In the genomic region with DNA sequence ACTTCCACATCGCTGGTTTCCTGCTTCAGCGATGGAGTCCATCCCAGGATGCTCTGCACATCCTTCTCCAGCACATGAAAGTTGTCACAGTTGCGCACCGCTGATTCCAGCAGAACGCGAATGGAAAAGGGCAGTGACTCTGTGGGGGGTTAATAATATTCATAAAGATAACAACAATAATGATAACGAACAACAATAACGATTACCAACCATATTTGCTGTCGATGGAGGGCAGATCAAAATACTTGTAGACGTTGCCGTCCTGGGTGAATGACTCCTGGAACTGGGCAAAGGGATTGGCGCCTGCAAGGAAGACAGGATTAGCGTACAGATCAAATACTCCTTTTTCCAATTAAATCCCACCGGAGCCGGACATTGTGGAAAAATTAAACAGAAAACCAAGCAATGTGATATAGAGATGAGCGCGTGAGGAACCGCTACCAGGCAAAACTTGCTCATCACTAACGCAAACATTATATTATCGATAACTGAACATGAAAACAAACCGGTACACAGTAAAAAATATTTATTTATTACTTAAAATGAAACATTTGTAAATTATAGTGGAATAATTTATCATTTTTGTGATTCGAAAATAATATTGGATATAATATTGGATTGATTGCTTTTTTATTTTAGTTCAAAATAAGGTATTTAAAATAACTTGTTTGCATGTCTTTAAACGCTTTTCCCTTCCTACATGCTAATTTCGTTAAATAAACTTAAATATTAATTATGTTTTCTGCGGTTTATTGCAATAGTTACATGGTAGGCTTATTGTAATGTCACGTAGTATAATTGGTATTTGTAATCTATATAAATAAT, we compare ENCODE assay signal across 5 fruit fly cellular contexts.
TF ChIP-seq lines count a peak whose summit lies in the region.

A gene (minus strand): TSS at position 439 of the 825 bp plus-strand sequence.

TF ChIP-seq in whole organism, adult, 20 proteins besides CTCF, POLR2A, EP300 and RAD21 (continued from another document):
- TF ChIP-seq bab1 (GFP tag; optimal IDR thresholded peaks at IDR 0.05; lab: Kevin White, UChicago) (peak; percentile 73), Hr96 (GFP tag; optimal IDR thresholded peaks at IDR 0.05; lab: Kevin White, UChicago) (no peak), Clk (GFP tag; optimal IDR thresholded peaks at IDR 0.05; lab: Kevin White, UChicago) (no peak), CG1620 (GFP tag; optimal IDR thresholded peaks at IDR 0.05; lab: Kevin White, UChicago) (peak; percentile 17)
TF ChIP-seq in whole organism, adult: peak in this region for 13.

TF ChIP-seq in whole organism, embryonic, 481 proteins besides CTCF, POLR2A, EP300 and RAD21 (continued from another document and continues in another):
- TF ChIP-seq CG13287 (GFP tag; IDR thresholded peaks at IDR 0.05; lab: Robert Waterston, UW; ENCODE audit: partially characterized antibody) (peak; percentile 89), CG9609 (GFP tag; optimal IDR thresholded peaks at IDR 0.05; lab: Kevin White, UChicago) (peak; percentile 23), Oli (tag; optimal IDR thresholded peaks at IDR 0.05; lab: Kevin White, UChicago) (peak; percentile 58), nerfin-1 (tag; optimal IDR thresholded peaks at IDR 0.05; lab: Kevin White, UChicago) (peak; percentile 66), CG12104 (GFP tag; optimal IDR thresholded peaks at IDR 0.05; lab: Kevin White, UChicago) (peak; percentile 40), CG17359 (tag; optimal IDR thresholded peaks at IDR 0.05; lab: Kevin White, UChicago) (peak; percentile 83), CG42726 (GFP tag; IDR thresholded peaks at IDR 0.05; lab: Robert Waterston, UW; ENCODE audit: partially characterized antibody) (peak; percentile 22; the same call in 1 of the 2 replicates), bigmax (GFP tag; optimal IDR thresholded peaks at IDR 0.05; lab: Kevin White, UChicago) (no peak), zf30C (GFP tag; optimal IDR thresholded peaks at IDR 0.05; lab: Kevin White, UChicago) (peak; percentile 96), schlank (tag; optimal IDR thresholded peaks at IDR 0.05; lab: Kevin White, UChicago) (peak; percentile 21), Sin3A (optimal IDR thresholded peaks at IDR 0.05; lab: Kevin White, UChicago) (peak; percentile 2), gt (GFP tag; IDR thresholded peaks at IDR 0.05; lab: Robert Waterston, UW) (no peak), CG1792 (GFP tag; optimal IDR thresholded peaks at IDR 0.05; lab: Kevin White, UChicago) (peak; percentile 18), CG17568 (GFP tag; optimal IDR thresholded peaks at IDR 0.05; lab: Kevin White, UChicago) (no peak), Hey (tag; optimal IDR thresholded peaks at IDR 0.05; lab: Kevin White, UChicago) (no peak), CG15601 (tag; optimal IDR thresholded peaks at IDR 0.05; lab: Kevin White, UChicago) (peak; percentile 70), dysf (GFP tag; IDR thresholded peaks at IDR 0.05; lab: Robert Waterston, UW) (peak; percentile 72; the same call in 2 of the 3 replicates), TFAM (GFP tag; optimal IDR thresholded peaks at IDR 0.05; lab: Kevin White, UChicago) (no peak), CG33557 (GFP tag; optimal IDR thresholded peaks at IDR 0.05; lab: Kevin White, UChicago) (peak; percentile 66), cg (GFP tag; optimal IDR thresholded peaks at IDR 0.05; lab: Kevin White, UChicago) (no peak), repo (GFP tag; optimal IDR thresholded peaks at IDR 0.05; lab: Kevin White, UChicago) (no peak), CG18764 (GFP tag; optimal IDR thresholded peaks at IDR 0.05; lab: Kevin White, UChicago) (peak; percentile 64), ttk (GFP tag; IDR thresholded peaks at IDR 0.05; lab: Robert Waterston, UW) (peak; percentile 74), ci (GFP tag; IDR thresholded peaks at IDR 0.05; lab: Robert Waterston, UW) (peak; percentile 82), usp (GFP tag; optimal IDR thresholded peaks at IDR 0.05; lab: Kevin White, UChicago) (no peak), Mad (GFP tag; optimal IDR thresholded peaks at IDR 0.05; lab: Kevin White, UChicago) (no peak), Nf-YA (GFP tag; IDR thresholded peaks at IDR 0.05; lab: Robert Waterston, UW) (peak; percentile 15; the same call in 1 of the 2 replicates), CG15514 (GFP tag; optimal IDR thresholded peaks at IDR 0.05; lab: Kevin White, UChicago) (peak; percentile 78)

TF ChIP-seq in whole organism, prepupa, 60 proteins besides CTCF, POLR2A, EP300 and RAD21 (continued from another document and continues in another):
- TF ChIP-seq CG34406 (GFP tag; optimal IDR thresholded peaks at IDR 0.05; lab: Kevin White, UChicago) (peak; percentile 71), Eip78C (GFP tag; lab: Kevin White, UChicago) (peak; percentile 89), CG10631 (GFP tag; optimal IDR thresholded peaks at IDR 0.05; lab: Kevin White, UChicago) (peak; percentile 71), Sox102F (GFP tag; optimal IDR thresholded peaks at IDR 0.05; lab: Kevin White, UChicago) (peak; percentile 52), CG16779 (tag; optimal IDR thresholded peaks at IDR 0.05; lab: Kevin White, UChicago) (no peak), CG3919 (GFP tag; optimal IDR thresholded peaks at IDR 0.05; lab: Kevin White, UChicago) (peak; percentile 68), fd59A (GFP tag; optimal IDR thresholded peaks at IDR 0.05; lab: Kevin White, UChicago) (no peak), esn (GFP tag; optimal IDR thresholded peaks at IDR 0.05; lab: Kevin White, UChicago) (peak; percentile 73), CG8632 (GFP tag; optimal IDR thresholded peaks at IDR 0.05; lab: Kevin White, UChicago) (peak; percentile 45), Met (GFP tag; optimal IDR thresholded peaks at IDR 0.05; lab: Kevin White, UChicago) (peak; percentile 46), fkh (GFP tag; optimal IDR thresholded peaks at IDR 0.05; lab: Kevin White, UChicago) (peak; percentile 98), net (GFP tag; optimal IDR thresholded peaks at IDR 0.05; lab: Kevin White, UChicago) (peak; percentile 55), CG8119 (GFP tag; IDR thresholded peaks at IDR 0.05; lab: Robert Waterston, UW) (peak; percentile 80), CG32006 (GFP tag; optimal IDR thresholded peaks at IDR 0.05; lab: Kevin White, UChicago) (peak; percentile 62), Smox (GFP tag; optimal IDR thresholded peaks at IDR 0.05; lab: Kevin White, UChicago) (peak; percentile 62), CG8319 (GFP tag; optimal IDR thresholded peaks at IDR 0.05; lab: Kevin White, UChicago) (peak; percentile 2), Hr38 (GFP tag; optimal IDR thresholded peaks at IDR 0.05; lab: Kevin White, UChicago) (no peak), fd85E (GFP tag; optimal IDR thresholded peaks at IDR 0.05; lab: Kevin White, UChicago) (peak; percentile 0), Blimp-1 (GFP tag; optimal IDR thresholded peaks at IDR 0.05; lab: Kevin White, UChicago) (no peak), Ets96B (tag; optimal IDR thresholded peaks at IDR 0.05; lab: Kevin White, UChicago) (peak; percentile 80), OdsH (GFP tag; optimal IDR thresholded peaks at IDR 0.05; lab: Kevin White, UChicago) (peak; percentile 71), Ets21C (GFP tag; optimal IDR thresholded peaks at IDR 0.05; lab: Kevin White, UChicago) (no peak), CG7368 (GFP tag; optimal IDR thresholded peaks at IDR 0.05; lab: Kevin White, UChicago) (peak; percentile 49), CG6854 (GFP tag; optimal IDR thresholded peaks at IDR 0.05; lab: Kevin White, UChicago) (no peak), topi (GFP tag; optimal IDR thresholded peaks at IDR 0.05; lab: Kevin White, UChicago) (peak; percentile 47), dac (GFP tag; optimal IDR thresholded peaks at IDR 0.05; lab: Kevin White, UChicago) (no peak), CG6276 (GFP tag; optimal IDR thresholded peaks at IDR 0.05; lab: Kevin White, UChicago) (peak; percentile 40), lz (GFP tag; optimal IDR thresholded peaks at IDR 0.05; lab: Kevin White, UChicago) (peak; percentile 47), spab (GFP tag; optimal IDR thresholded peaks at IDR 0.05; lab: Kevin White, UChicago) (no peak), CG15336 (GFP tag; IDR thresholded peaks at IDR 0.05; lab: Robert Waterston, UW) (peak; percentile 88), acj6 (GFP tag; optimal IDR thresholded peaks at IDR 0.05; lab: Kevin White, UChicago) (peak; percentile 51)

TF ChIP-seq in whole organism, pupa, 21 proteins besides CTCF, POLR2A, EP300 and RAD21 (continued from another document):
- TF ChIP-seq CG9948 (tag; optimal IDR thresholded peaks at IDR 0.05; lab: Kevin White, UChicago) (peak; percentile 73), CG8159 (tag; optimal IDR thresholded peaks at IDR 0.05; lab: Kevin White, UChicago) (peak; percentile 77), CG10348 (GFP tag; IDR thresholded peaks at IDR 0.05; lab: Robert Waterston, UW) (no peak)

TF ChIP-seq in whole organism, wandering third instar larva, 38 proteins besides CTCF, POLR2A, EP300 and RAD21 (continued from another document):
- peak; percentile 3 for TF ChIP-seq CG9705 (GFP tag; optimal IDR thresholded peaks at IDR 0.05; lab: Kevin White, UChicago)
- TF ChIP-seq Hnf4 (GFP tag; optimal IDR thresholded peaks at IDR 0.05; lab: Kevin White, UChicago) = no peak
- peak; percentile 54 for TF ChIP-seq h (GFP tag; optimal IDR thresholded peaks at IDR 0.05; lab: Kevin White, UChicago)
- TF ChIP-seq Abd-B (GFP tag; optimal IDR thresholded peaks at IDR 0.05; lab: Kevin White, UChicago) = no peak
- peak; percentile 51 for TF ChIP-seq fru (GFP tag; optimal IDR thresholded peaks at IDR 0.05; lab: Kevin White, UChicago)
- no peak for TF ChIP-seq jim (GFP tag; optimal IDR thresholded peaks at IDR 0.05; lab: Kevin White, UChicago)
- no peak for TF ChIP-seq Vsx2 (GFP tag; optimal IDR thresholded peaks at IDR 0.05; lab: Kevin White, UChicago; ENCODE audit: partially characterized antibody)
- TF ChIP-seq rgr (GFP tag; optimal IDR thresholded peaks at IDR 0.05; lab: Kevin White, UChicago) = peak; percentile 72
- TF ChIP-seq dmrt93B (GFP tag; optimal IDR thresholded peaks at IDR 0.05; lab: Kevin White, UChicago) = peak; percentile 3
- peak; percentile 75 for TF ChIP-seq Sp1 (GFP tag; optimal IDR thresholded peaks at IDR 0.05; lab: Kevin White, UChicago)
- peak; percentile 54 for TF ChIP-seq OdsH (GFP tag; optimal IDR thresholded peaks at IDR 0.05; lab: Kevin White, UChicago)
- TF ChIP-seq N (GFP tag; optimal IDR thresholded peaks at IDR 0.05; lab: Kevin White, UChicago) = no peak
- no peak for TF ChIP-seq Dif (GFP tag; optimal IDR thresholded peaks at IDR 0.05; lab: Kevin White, UChicago; ENCODE audit: partially characterized antibody)
- TF ChIP-seq ey (GFP tag; optimal IDR thresholded peaks at IDR 0.05; lab: Kevin White, UChicago) = peak; percentile 23
- TF ChIP-seq Dfd (GFP tag; optimal IDR thresholded peaks at IDR 0.05; lab: Kevin White, UChicago) = no peak
- no peak for TF ChIP-seq pan (optimal IDR thresholded peaks at IDR 0.05; lab: Kevin White, UChicago)
- peak; percentile 55 for TF ChIP-seq sv (GFP tag; optimal IDR thresholded peaks at IDR 0.05; lab: Kevin White, UChicago)
- no peak for TF ChIP-seq lola (GFP tag; optimal IDR thresholded peaks at IDR 0.05; lab: Kevin White, UChicago)
- peak; percentile 68 for TF ChIP-seq HLH106 (tag; optimal IDR thresholded peaks at IDR 0.05; lab: Kevin White, UChicago)
